Worm (Caenorhabditis elegans): Measurements from ENCODE around the gene C44C10.11.

The C44C10.11 gene

ce11 chrX:11687836-11688319, 22.3 kb downstream of the C44C10.11 start, which contains the start of gene C44C10.7:
C44C10.7 (minus strand) TSS chrX:11688269.
- no peak for TF ChIP-seq sem-2 (GFP tag; optimal IDR thresholded peaks at IDR 0.05)
- TF ChIP-seq ces-1 (GFP tag; optimal IDR thresholded peaks at IDR 0.05) = no peak
- TF ChIP-seq unc-39 (tag; optimal IDR thresholded peaks at IDR 0.05) = no peak
- TF ChIP-seq nhr-2 (tag; optimal IDR thresholded peaks at IDR 0.05) = no peak
- TF ChIP-seq ceh-83 (GFP tag; optimal IDR thresholded peaks at IDR 0.05) = no peak
- no peak for TF ChIP-seq unc-120 (tag; optimal IDR thresholded peaks at IDR 0.05; ENCODE audit: poor library complexity, severe bottlenecking)
- TF ChIP-seq lin-32 (GFP tag; optimal IDR thresholded peaks at IDR 0.05) = no peak
- TF ChIP-seq lsy-2 (tag; optimal IDR thresholded peaks at IDR 0.05) = no peak
- no peak for TF ChIP-seq pha-4 (tag; optimal IDR thresholded peaks at IDR 0.05)
- no peak for TF ChIP-seq hlh-1 (tag; optimal IDR thresholded peaks at IDR 0.05)
- no peak for TF ChIP-seq ceh-39 (tag; optimal IDR thresholded peaks at IDR 0.05)
- TF ChIP-seq nhr-237 (tag; optimal IDR thresholded peaks at IDR 0.05) = no peak
- no peak for TF ChIP-seq lin-13 (tag; optimal IDR thresholded peaks at IDR 0.05)
- TF ChIP-seq sptf-1 (tag; optimal IDR thresholded peaks at IDR 0.05) = no peak
- TF ChIP-seq snpc-4 (tag; optimal IDR thresholded peaks at IDR 0.05) = no peak
- no peak for TF ChIP-seq unc-62 (GFP tag; optimal IDR thresholded peaks at IDR 0.05)
- no peak for TF ChIP-seq tbx-8 (GFP tag; optimal IDR thresholded peaks at IDR 0.05)
- TF ChIP-seq M03D4.4 (tag; optimal IDR thresholded peaks at IDR 0.05) = no peak
- TF ChIP-seq nhr-12 (tag; optimal IDR thresholded peaks at IDR 0.05) = no peak

ce11 chrX:11684261-11684660, 25.9 kb downstream of the C44C10.11 start, which contains the start of gene hnd-1:
hnd-1 (plus strand) TSS chrX:11684561.
- TF ChIP-seq unc-120 (tag; optimal IDR thresholded peaks at IDR 0.05; ENCODE audit: poor library complexity, severe bottlenecking) (no peak), lin-13 (tag; optimal IDR thresholded peaks at IDR 0.05) (no peak), unc-62 (GFP tag; optimal IDR thresholded peaks at IDR 0.05) (no peak), hlh-1 (tag; optimal IDR thresholded peaks at IDR 0.05) (no peak), sem-2 (GFP tag; optimal IDR thresholded peaks at IDR 0.05) (no peak), nhr-2 (tag; optimal IDR thresholded peaks at IDR 0.05) (no peak), mab-5 (tag; optimal IDR thresholded peaks at IDR 0.05) (no peak), elt-3 (tag; optimal IDR thresholded peaks at IDR 0.05) (no peak), pha-4 (tag; optimal IDR thresholded peaks at IDR 0.05) (no peak), ceh-43 (GFP tag; optimal IDR thresholded peaks at IDR 0.05) (no peak)

ce11 chrX:11680851-11681250, 29.3 kb downstream of the C44C10.11 start, which contains the start of gene T04F8.7:
T04F8.7 (minus strand) TSS chrX:11680980.
- TF ChIP-seq pha-4 (tag; optimal IDR thresholded peaks at IDR 0.05) (no peak), lsy-2 (tag; optimal IDR thresholded peaks at IDR 0.05) (no peak), mep-1 (tag; optimal IDR thresholded peaks at IDR 0.05) (no peak), elt-3 (tag; optimal IDR thresholded peaks at IDR 0.05) (no peak), unc-120 (tag; optimal IDR thresholded peaks at IDR 0.05; ENCODE audit: poor library complexity, severe bottlenecking) (no peak), nhr-237 (tag; optimal IDR thresholded peaks at IDR 0.05) (no peak), snpc-4 (tag; optimal IDR thresholded peaks at IDR 0.05) (no peak), hlh-1 (tag; optimal IDR thresholded peaks at IDR 0.05) (no peak), nhr-76 (tag; optimal IDR thresholded peaks at IDR 0.05) (no peak)

- TF ChIP-seq nhr-2 (tag; optimal IDR thresholded peaks at IDR 0.05) = no peak
- TF ChIP-seq zip-8 (tag; optimal IDR thresholded peaks at IDR 0.05) = no peak
- TF ChIP-seq pha-4 (tag; optimal IDR thresholded peaks at IDR 0.05) = no peak
- TF ChIP-seq flh-1 (GFP tag; optimal IDR thresholded peaks at IDR 0.05) = no peak
- no peak for TF ChIP-seq ham-2 (GFP tag; optimal IDR thresholded peaks at IDR 0.05)
- TF ChIP-seq ceh-43 (GFP tag; optimal IDR thresholded peaks at IDR 0.05) = no peak
- TF ChIP-seq lin-13 (tag; optimal IDR thresholded peaks at IDR 0.05) = no peak
- TF ChIP-seq unc-120 (tag; optimal IDR thresholded peaks at IDR 0.05; ENCODE audit: poor library complexity, severe bottlenecking) = no peak
- TF ChIP-seq unc-62 (GFP tag; optimal IDR thresholded peaks at IDR 0.05) = no peak
- no peak for TF ChIP-seq ces-1 (GFP tag; optimal IDR thresholded peaks at IDR 0.05)
- TF ChIP-seq cnd-1 (tag; optimal IDR thresholded peaks at IDR 0.05) = no peak
- no peak for TF ChIP-seq ceh-83 (GFP tag; optimal IDR thresholded peaks at IDR 0.05)
- TF ChIP-seq unc-39 (tag; optimal IDR thresholded peaks at IDR 0.05) = no peak
- no peak for TF ChIP-seq sptf-1 (tag; optimal IDR thresholded peaks at IDR 0.05)
- no peak for TF ChIP-seq nhr-28 (tag; optimal IDR thresholded peaks at IDR 0.05)
- TF ChIP-seq bed-3 (GFP tag; optimal IDR thresholded peaks at IDR 0.05) = no peak
- no peak for TF ChIP-seq ceh-39 (tag; optimal IDR thresholded peaks at IDR 0.05)
- no peak for TF ChIP-seq elt-1 (tag; optimal IDR thresholded peaks at IDR 0.05; ENCODE audit: borderline replicate concordance, insufficient read depth)
- TF ChIP-seq hlh-1 (tag; optimal IDR thresholded peaks at IDR 0.05) = no peak
These were observed 30.7 kb downstream of the C44C10.11 start for ce11 chrX:11679211-11679977.

Measured in whole organism, mixed stage, embryonic.